Worm (Caenorhabditis elegans) whole organism, midembryonic: Measurements from ENCODE around the gene hira-1.

ENCODE experiments used
- T22C8.4 ChIP-seq: fragments of 200-800 bp; sonication (Bioruptor generic); IDR thresholded peaks from 2 replicates; pipeline ENCODE4 v1.3.6; 2022; ENCODE audit warnings: missing genetic modification characterization, missing compliant biosample characterization
- flt-1 ChIP-seq: fragments of 200-800 bp; sonication (Bioruptor generic); IDR thresholded peaks from 2 replicates; pipeline ENCODE4 v1.3.6; 2022; ENCODE audit warnings: missing genetic modification characterization, missing compliant biosample characterization
- klf-2 ChIP-seq: fragments of 200-800 bp; sonication (Bioruptor generic); conservative IDR thresholded peaks from 2 replicates; pipeline ENCODE4 v1.3.6; 2022; ENCODE audit warnings: missing genetic modification reagents, missing genetic modification characterization, missing compliant biosample characterization
- med-1 ChIP-seq: sonication (generic microtip); optimal IDR thresholded peaks from 2 replicates; lab custom pipeline; 2017; ENCODE audit warnings: missing genetic modification characterization, mild to moderate bottlenecking, missing compliant biosample characterization, antibody characterized with exemption, missing genetic modification reagents; ENCODE audit not compliant: insufficient read depth
- ref-1 ChIP-seq: fragments of 200-800 bp; sonication (Bioruptor generic); conservative IDR thresholded peaks from 2 replicates; pipeline ENCODE4 v1.3.6; 2022; ENCODE audit warnings: missing genetic modification reagents, missing genetic modification characterization, missing compliant biosample characterization
- tab-1 ChIP-seq: fragments of 200-800 bp; sonication (Bioruptor generic); IDR thresholded peaks from 2 replicates; pipeline ENCODE4 v1.3.6; 2022; ENCODE audit warnings: missing genetic modification characterization, missing compliant biosample characterization
- ztf-23 ChIP-seq: fragments of 200-800 bp; sonication (Bioruptor generic); IDR thresholded peaks from 2 replicates; pipeline ENCODE4 v1.3.6; 2022; ENCODE audit warnings: missing genetic modification reagents, missing genetic modification characterization, missing compliant biosample characterization
- ztf-29 ChIP-seq: fragments of 200-800 bp; sonication (Bioruptor generic); IDR thresholded peaks from 2 replicates; pipeline ENCODE4 v1.3.6; 2022; ENCODE audit warnings: missing genetic modification reagents, missing genetic modification characterization, missing compliant biosample characterization

DNA sequence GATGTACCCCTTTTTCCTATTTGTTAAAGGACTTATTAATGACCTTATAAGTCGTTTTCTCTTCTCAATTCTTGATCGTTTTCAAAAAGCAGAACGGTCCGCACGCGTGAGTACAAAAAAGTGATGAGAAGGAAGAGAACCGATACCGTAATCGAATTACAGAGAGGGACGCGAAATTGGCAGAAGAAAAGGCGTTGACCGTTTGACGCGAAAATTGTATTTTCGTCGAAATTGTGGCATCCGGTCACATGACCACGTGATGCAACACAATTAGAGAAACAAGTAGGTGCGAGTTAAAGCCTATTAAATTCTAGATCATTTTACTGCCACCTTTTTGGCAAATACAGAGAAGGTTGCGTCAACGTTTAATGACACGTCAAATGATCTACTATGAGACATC lies 46.8 kb upstream of the hira-1 start:
- TF ChIP-seq med-1 (GFP tag; lab: Kevin White, UChicago): no peak
- no peak for TF ChIP-seq klf-2
- no peak for TF ChIP-seq ref-1 (GFP tag; lab: Robert Waterston, UW)
- no peak for TF ChIP-seq ztf-23 (GFP tag; lab: Robert Waterston, UW)
- TF ChIP-seq ztf-29 (GFP tag; lab: Robert Waterston, UW): no peak
- no peak for TF ChIP-seq T22C8.4 (GFP tag; lab: Robert Waterston, UW)
- no peak for TF ChIP-seq tab-1 (GFP tag; lab: Robert Waterston, UW)
- no peak for TF ChIP-seq flt-1
